Worm (Caenorhabditis elegans): ENCODE measurements around the gene lsm-1.

DNA sequence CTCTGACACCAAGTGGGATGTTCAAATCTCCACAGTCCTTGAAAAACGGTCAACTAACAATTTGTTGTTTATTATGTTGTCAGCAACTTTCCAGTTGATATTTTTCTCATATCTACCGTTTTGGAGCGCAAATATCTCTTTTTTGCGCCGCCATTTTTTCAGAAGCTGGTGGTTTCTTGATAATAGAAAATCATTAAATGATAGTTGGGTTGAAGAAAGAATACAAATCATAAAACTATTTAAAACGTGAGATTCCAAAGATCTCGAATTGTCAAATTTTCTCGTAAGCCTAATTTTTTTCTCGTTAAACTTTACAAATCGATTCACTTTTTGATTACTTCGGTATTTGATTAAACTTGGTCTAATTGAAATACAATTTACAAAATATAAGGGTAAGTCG lies 34.3 kb upstream of the lsm-1 start, which contains the start of gene rpl-42:
- TF ChIP-seq F13H6.1 (tag; optimal IDR thresholded peaks at IDR 0.05), result no peak
- TF ChIP-seq nhr-10 (tag; optimal IDR thresholded peaks at IDR 0.05), result no peak
